Fruit fly (Drosophila melanogaster): ENCODE data around the gene inaE.
A peak's percentile ranks its signal among the peaks of the same experiment; 100 is the strongest.

DNA sequence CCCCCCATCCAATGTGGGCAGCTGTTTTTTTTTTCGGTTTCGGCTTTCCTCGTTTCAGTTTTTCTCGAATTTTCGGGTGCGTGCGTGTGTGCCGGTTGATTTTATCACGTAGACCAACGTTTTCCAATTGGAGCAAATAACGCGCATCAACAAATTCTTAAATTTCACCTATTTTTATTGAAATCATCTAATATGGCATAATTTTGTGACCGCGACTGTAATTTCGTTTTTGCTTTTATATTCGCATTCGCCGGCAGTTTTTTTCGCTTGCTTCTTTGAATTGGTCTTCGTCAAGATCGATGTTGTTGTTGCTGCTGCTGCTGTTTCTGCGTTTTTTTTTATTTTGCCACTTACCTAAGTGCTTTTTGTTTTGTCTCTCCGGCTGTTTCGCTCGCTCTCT is 29.0 kb upstream of the inaE start:
- TF ChIP-seq CG12768 (GFP tag; optimal IDR thresholded peaks at IDR 0.05) (no peak), tj (GFP tag; optimal IDR thresholded peaks at IDR 0.05) (peak; percentile 91), bab1 (GFP tag; optimal IDR thresholded peaks at IDR 0.05) (no peak)

All from whole organism, adult.